Fruit fly (Drosophila melanogaster): ENCODE measurements around the gene CG33271.

The CG33271 gene

DNA sequence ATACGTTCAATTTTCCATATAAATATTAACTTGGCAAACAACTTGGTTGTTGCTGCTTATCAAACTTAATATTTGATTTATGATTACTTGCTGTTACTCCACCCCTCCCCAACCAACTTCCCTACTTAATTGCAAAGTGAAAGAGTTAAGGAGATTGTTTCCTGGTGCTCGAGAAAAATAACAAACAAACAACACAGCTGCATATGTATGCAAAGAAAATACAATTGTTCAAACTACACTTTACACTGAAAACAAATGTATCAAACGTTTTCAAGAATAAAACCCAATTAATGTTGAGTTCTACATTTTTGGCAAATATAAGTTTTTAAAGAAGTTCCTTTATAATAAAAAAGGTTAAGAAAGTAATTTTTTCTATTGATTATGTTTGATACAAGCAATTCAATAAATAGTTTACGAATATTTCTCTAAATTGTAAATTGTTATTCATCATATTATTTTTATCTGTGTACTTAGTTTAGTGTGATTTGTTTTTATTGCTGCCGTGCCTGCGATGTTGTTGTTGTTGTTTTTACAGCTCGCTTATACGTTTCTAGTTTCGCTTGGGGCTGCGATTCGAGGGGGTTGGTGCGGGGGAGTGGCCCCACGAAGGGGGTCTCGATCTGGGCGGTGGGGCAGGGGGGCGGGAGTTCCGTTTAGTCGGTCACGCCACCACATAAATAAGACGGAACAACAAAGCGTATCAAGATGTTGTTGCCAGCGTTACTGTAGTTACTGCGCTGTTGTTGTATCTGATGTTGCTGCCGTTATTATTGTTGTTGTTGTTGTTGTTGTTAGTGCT lies 21.4 kb downstream of the CG33271 start (continued):
- TF ChIP-seq CG7928 (GFP tag; optimal IDR thresholded peaks at IDR 0.05) (no peak), CG8924 (tag; optimal IDR thresholded peaks at IDR 0.05) (peak; percentile 88), CG1647 (GFP tag; optimal IDR thresholded peaks at IDR 0.05) (peak; percentile 15), CG8290 (GFP tag; optimal IDR thresholded peaks at IDR 0.05) (no peak), CG8290 (tag; optimal IDR thresholded peaks at IDR 0.05) (peak in 1 of 2 experiments; percentile 66), toy (GFP tag; IDR thresholded peaks at IDR 0.05) (no peak), Myb (GFP tag; optimal IDR thresholded peaks at IDR 0.05) (no peak), CG4707 (GFP tag; optimal IDR thresholded peaks at IDR 0.05) (peak; percentile 30), Taf1 (GFP tag; IDR thresholded peaks at IDR 0.05) (no peak), Bdp1 (GFP tag; optimal IDR thresholded peaks at IDR 0.05) (no peak), CG30403 (GFP tag; optimal IDR thresholded peaks at IDR 0.05) (peak; percentile 76), salm (tag; optimal IDR thresholded peaks at IDR 0.05) (peak; percentile 44), chif (GFP tag; optimal IDR thresholded peaks at IDR 0.05) (peak; percentile 51 to 62), crp (GFP tag; optimal IDR thresholded peaks at IDR 0.05) (peak in 1 of 2 experiments; percentile 0), CG8281 (tag; optimal IDR thresholded peaks at IDR 0.05) (no peak), CG6791 (GFP tag; IDR thresholded peaks at IDR 0.05; ENCODE audit: partially characterized antibody) (no peak), lilli (GFP tag; optimal IDR thresholded peaks at IDR 0.05) (peak; percentile 44), lbe (GFP tag; optimal IDR thresholded peaks at IDR 0.05) (no peak), Six4 (GFP tag; optimal IDR thresholded peaks at IDR 0.05) (peak; percentile 65), CG11695 (GFP tag; IDR thresholded peaks at IDR 0.05) (peak; percentile 80), tin (GFP tag; optimal IDR thresholded peaks at IDR 0.05) (peak; percentile 41), ro (GFP tag; IDR thresholded peaks at IDR 0.05) (peak; percentile 31; the same call in 1 of the 2 replicates), pum (GFP tag; optimal IDR thresholded peaks at IDR 0.05) (no peak), klu (GFP tag; IDR thresholded peaks at IDR 0.05) (peak; percentile 36; the same call in 1 of the 2 replicates), ewg (GFP tag; optimal IDR thresholded peaks at IDR 0.05) (peak; percentile 62), Abd-B (GFP tag; optimal IDR thresholded peaks at IDR 0.05) (peak; percentile 64), Nf-YA (GFP tag; IDR thresholded peaks at IDR 0.05) (no peak), sqz (GFP tag; optimal IDR thresholded peaks at IDR 0.05) (peak; percentile 9), tgo (GFP tag; IDR thresholded peaks at IDR 0.05) (peak; percentile 53; the same call in 2 of the 3 replicates), CG10979 (tag; optimal IDR thresholded peaks at IDR 0.05) (peak; percentile 90), sna (GFP tag; IDR thresholded peaks at IDR 0.05; ENCODE audit: partially characterized antibody) (no peak), zen (tag; optimal IDR thresholded peaks at IDR 0.05) (peak; percentile 57), ranshi (GFP tag; IDR thresholded peaks at IDR 0.05) (peak; percentile 62; the same call in 1 of the 2 replicates), Gsc (GFP tag; IDR thresholded peaks at IDR 0.05) (no peak), CG10321 (GFP tag; IDR thresholded peaks at IDR 0.05) (no peak), E2f1 (GFP tag; IDR thresholded peaks at IDR 0.05) (no peak; the same call in 1 of the 2 replicates), Nf-YC (tag; optimal IDR thresholded peaks at IDR 0.05) (peak; percentile 50), CG11398 (GFP tag; optimal IDR thresholded peaks at IDR 0.05) (peak; percentile 59), lmd (GFP tag; IDR thresholded peaks at IDR 0.05) (peak; percentile 66), D19A (tag; optimal IDR thresholded peaks at IDR 0.05) (peak; percentile 78), CG16863 (GFP tag; optimal IDR thresholded peaks at IDR 0.05) (peak; percentile 39), Side (GFP tag; optimal IDR thresholded peaks at IDR 0.05) (peak; percentile 20), CG4282 (GFP tag; optimal IDR thresholded peaks at IDR 0.05) (no peak), Awh (GFP tag; IDR thresholded peaks at IDR 0.05) (no peak), odd (GFP tag; optimal IDR thresholded peaks at IDR 0.05) (peak; percentile 72), CG6683 (GFP tag; optimal IDR thresholded peaks at IDR 0.05) (peak; percentile 45), repo (GFP tag; optimal IDR thresholded peaks at IDR 0.05) (no peak), Vsx1 (GFP tag; optimal IDR thresholded peaks at IDR 0.05) (peak; percentile 11), tap (tag; optimal IDR thresholded peaks at IDR 0.05) (peak; percentile 60), shn (GFP tag; optimal IDR thresholded peaks at IDR 0.05) (peak; percentile 10)

All from whole organism, embryonic.